Worm (Caenorhabditis elegans): Measurements from ENCODE around the gene C48B4.11.
A peak's percentile ranks its signal among the peaks of the same experiment; 100 is the strongest.

C48B4.11 gene

DNA sequence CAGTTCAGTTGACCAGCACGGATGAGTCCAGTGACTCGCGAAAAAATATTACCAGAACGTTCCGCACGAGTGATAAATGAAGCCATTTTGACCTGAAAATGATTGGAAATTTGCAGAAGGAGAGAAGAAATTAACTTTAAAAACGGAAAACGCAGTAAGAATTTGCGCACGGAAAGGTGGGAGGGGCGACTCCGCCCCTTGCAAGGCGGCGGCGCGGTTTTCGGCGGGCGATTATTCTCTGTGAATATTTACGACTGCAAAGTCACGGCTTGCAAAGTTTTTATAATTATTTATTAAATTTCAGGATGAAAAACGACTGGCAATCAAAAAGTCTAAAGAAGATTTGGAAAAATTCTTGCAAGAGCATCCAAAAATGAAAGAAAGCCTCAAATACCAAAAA lies 42.3 kb downstream of the C48B4.11 start, which contains the start of gene mrps-23:
Gene mrps-23, minus strand, starts transcription at position 92 of the 400 bp plus-strand sequence.
- peak; percentile 4 for TF ChIP-seq hlh-11 (tag; optimal IDR thresholded peaks at IDR 0.05)
- no peak for TF ChIP-seq nhr-42 (GFP tag; IDR thresholded peaks at IDR 0.05)
- peak; percentile 60 for TF ChIP-seq mes-2 (tag; optimal IDR thresholded peaks at IDR 0.05; ENCODE audit: poor library complexity, severe bottlenecking)
- no peak for TF ChIP-seq ZK337.2 (GFP tag; IDR thresholded peaks at IDR 0.05)
- peak; percentile 11 for TF ChIP-seq dve-1 (tag; optimal IDR thresholded peaks at IDR 0.05; ENCODE audit: insufficient read depth)
- no peak for TF ChIP-seq fkh-10 (GFP tag; optimal IDR thresholded peaks at IDR 0.05)
- TF ChIP-seq Y48G9A.11 (GFP tag; IDR thresholded peaks at IDR 0.05), result no peak
- TF ChIP-seq lsy-2 (tag; optimal IDR thresholded peaks at IDR 0.05), result peak in 1 of 2 experiments; percentile 42
- no peak for TF ChIP-seq pha-4 (GFP tag; IDR thresholded peaks at IDR 0.05)
- no peak for TF ChIP-seq pha-4 (tag; optimal IDR thresholded peaks at IDR 0.05)
- TF ChIP-seq unc-62 (GFP tag; optimal IDR thresholded peaks at IDR 0.05 in 1 of 2), result no peak
- no peak for TF ChIP-seq unc-62 (tag; optimal IDR thresholded peaks at IDR 0.05)
- no peak for TF ChIP-seq zfp-3 (GFP tag; conservative IDR thresholded peaks at IDR 0.05)
- TF ChIP-seq dpl-1 (GFP tag; optimal IDR thresholded peaks at IDR 0.05), result peak; percentile 14
- peak; percentile 41 for TF ChIP-seq lin-38 (GFP tag; IDR thresholded peaks at IDR 0.05)
- TF ChIP-seq nhr-77 (tag; optimal IDR thresholded peaks at IDR 0.05), result no peak
- no peak for TF ChIP-seq php-3 (GFP tag; IDR thresholded peaks at IDR 0.05)
- TF ChIP-seq spr-1 (tag; optimal IDR thresholded peaks at IDR 0.05), result peak; percentile 12
- TF ChIP-seq ctbp-1 (GFP tag; IDR thresholded peaks at IDR 0.05), result no peak
- no peak for TF ChIP-seq skn-1 (tag; optimal IDR thresholded peaks at IDR 0.05)
- TF ChIP-seq daf-16 (GFP tag; optimal IDR thresholded peaks at IDR 0.05), result no peak
- peak; percentile 5 for TF ChIP-seq daf-16 (tag; optimal IDR thresholded peaks at IDR 0.05)
- no peak for TF ChIP-seq nhr-102 (tag; optimal IDR thresholded peaks at IDR 0.05)

DNA sequence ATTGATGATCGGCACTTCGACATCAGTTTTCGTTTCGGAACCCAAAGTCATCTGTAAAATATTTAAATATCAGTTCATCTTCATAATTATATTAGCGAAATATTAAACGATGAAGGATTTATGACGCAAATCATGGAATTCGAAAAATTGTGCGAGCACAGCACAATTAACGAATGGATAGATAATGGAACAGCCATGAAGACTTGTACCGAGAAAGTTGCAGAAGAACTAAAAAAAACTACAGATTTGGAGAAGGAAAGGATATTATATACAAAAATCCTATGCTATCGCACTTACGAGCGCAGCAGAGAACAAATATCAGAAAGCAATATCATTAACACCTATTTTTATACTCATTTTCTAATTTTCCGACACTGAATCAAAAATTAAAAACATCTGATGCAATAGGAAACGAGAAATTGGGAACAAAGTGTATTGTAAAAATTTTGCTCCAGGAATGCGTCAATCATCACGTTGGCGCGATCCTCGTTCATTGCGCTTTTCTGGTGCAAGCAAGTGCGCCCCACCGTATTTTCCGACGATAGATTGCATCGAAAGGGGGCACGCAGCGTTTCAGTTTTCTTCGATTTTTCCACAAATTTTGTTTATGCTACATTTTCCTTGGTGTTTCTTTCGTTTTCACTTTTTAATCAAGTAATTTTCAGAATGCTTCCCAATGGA lies 44.4 kb downstream of the C48B4.11 start, which contains the start of the genes clu-1 and prp-40:
Gene clu-1, minus strand, starts transcription at position 51 of the 681 bp plus-strand sequence.
Gene prp-40, plus strand, starts transcription at position 666 of the 681 bp plus-strand sequence.
- TF ChIP-seq dpl-1 (GFP tag; optimal IDR thresholded peaks at IDR 0.05) (peak; percentile 83), spr-3 (GFP tag; optimal IDR thresholded peaks at IDR 0.05) (peak; percentile 27), madf-5 (GFP tag; IDR thresholded peaks at IDR 0.05) (no peak), T20F7.1 (GFP tag; optimal IDR thresholded peaks at IDR 0.05) (no peak), daf-8 (GFP tag; IDR thresholded peaks at IDR 0.05) (no peak), dmd-8 (GFP tag; IDR thresholded peaks at IDR 0.05) (no peak), nhr-6 (tag; optimal IDR thresholded peaks at IDR 0.05) (peak; percentile 91), snpc-4 (tag; optimal IDR thresholded peaks at IDR 0.05) (peak; percentile 23), nhr-102 (tag; optimal IDR thresholded peaks at IDR 0.05) (peak; percentile 63), hlh-11 (tag; optimal IDR thresholded peaks at IDR 0.05) (peak; percentile 87), php-3 (GFP tag; IDR thresholded peaks at IDR 0.05) (no peak), nhr-48 (tag; optimal IDR thresholded peaks at IDR 0.05) (peak; percentile 40), ceh-82 (tag; optimal IDR thresholded peaks at IDR 0.05) (no peak), ctbp-1 (GFP tag; IDR thresholded peaks at IDR 0.05) (peak; percentile 48; the same call in 1 of the 2 replicates), mep-1 (tag; optimal IDR thresholded peaks at IDR 0.05) (peak; percentile 92), T26A8.4 (GFP tag; IDR thresholded peaks at IDR 0.05) (peak; percentile 67), Y5F2A.4 (GFP tag; optimal IDR thresholded peaks at IDR 0.05) (no peak), ceh-20 (GFP tag; IDR thresholded peaks at IDR 0.05) (peak; percentile 52; the same call in 1 of the 2 replicates), zip-2 (tag; optimal IDR thresholded peaks at IDR 0.05) (peak; percentile 17), F49E8.2 (tag; optimal IDR thresholded peaks at IDR 0.05; ENCODE audit: borderline replicate concordance) (peak; percentile 24), nhr-76 (tag; optimal IDR thresholded peaks at IDR 0.05) (no peak), dmd-9 (GFP tag; IDR thresholded peaks at IDR 0.05) (no peak), skn-1 (tag; optimal IDR thresholded peaks at IDR 0.05) (no peak), lin-29 (GFP tag; IDR thresholded peaks at IDR 0.05) (0 out of 2 replicates have a peak, but pooled peaks have one; percentile 12), lin-13 (GFP tag; optimal IDR thresholded peaks at IDR 0.05) (peak; percentile 86), fos-1 (tag; optimal IDR thresholded peaks at IDR 0.05) (no peak), unc-130 (GFP tag; optimal IDR thresholded peaks at IDR 0.05) (peak; percentile 44), ZK337.2 (GFP tag; IDR thresholded peaks at IDR 0.05) (no peak), ztf-7 (tag; optimal IDR thresholded peaks at IDR 0.05) (peak; percentile 86), ceh-32 (tag; optimal IDR thresholded peaks at IDR 0.05; ENCODE audit: poor library complexity) (no peak), lin-38 (GFP tag; IDR thresholded peaks at IDR 0.05) (peak; percentile 96), mes-2 (tag; optimal IDR thresholded peaks at IDR 0.05; ENCODE audit: poor library complexity, severe bottlenecking) (peak; percentile 93), F10B5.3 (tag; optimal IDR thresholded peaks at IDR 0.05) (peak; percentile 36), mdt-29 (GFP tag; IDR thresholded peaks at IDR 0.05) (no peak)

All from whole organism, L4 larva.